Worm (Caenorhabditis elegans) whole organism, L4 larva: Measurements from ENCODE around the gene F48E8.4.

ENCODE experiments used
- F49E8.2 ChIP-seq: sonication (generic microtip); optimal IDR thresholded peaks from 2 replicates; lab custom pipeline; 2016; ENCODE audit warnings: missing compliant biosample characterization, mild to moderate bottlenecking, missing genetic modification characterization, borderline replicate concordance
- T26A8.4 ChIP-seq: fragments of 200-800 bp; sonication (Bioruptor generic); IDR thresholded peaks from 2 replicates; pipeline ENCODE4 v1.3.6; 2022; ENCODE audit warnings: missing genetic modification characterization, missing compliant biosample characterization
- Y105C5A.15 ChIP-seq: fragments of 200-800 bp; sonication (Bioruptor generic); IDR thresholded peaks from 2 replicates; pipeline ENCODE4 v1.3.6; 2022; ENCODE audit warnings: missing genetic modification characterization, missing compliant biosample characterization
- Y5F2A.4 ChIP-seq: fragments of 200-800 bp; sonication (Bioruptor generic); optimal IDR thresholded peaks from 2 replicates; lab custom pipeline; 2018; ENCODE audit warnings: mild to moderate bottlenecking, missing genetic modification characterization, missing compliant biosample characterization
- Y75B8A.6 ChIP-seq: fragments of 200-800 bp; sonication (Bioruptor generic); IDR thresholded peaks from 2 replicates; pipeline ENCODE4 v1.3.6; 2022; ENCODE audit warnings: missing genetic modification reagents, missing genetic modification characterization, missing compliant biosample characterization
- aha-1 ChIP-seq: fragments of 150-350 bp; peaks from one replicate; lab custom pipeline; 2014; ENCODE audit warnings: missing biosample characterization, missing genetic modification characterization
- ceh-28 ChIP-seq: fragments of 150-350 bp; optimal IDR thresholded peaks from 2 replicates; lab custom pipeline; 2014; ENCODE audit warnings: missing biosample characterization, missing genetic modification reagents, missing genetic modification characterization
- ceh-32 ChIP-seq: sonication (generic microtip); optimal IDR thresholded peaks from 2 replicates; lab custom pipeline; 2016; ENCODE audit warnings: mild to moderate bottlenecking, missing genetic modification characterization, missing compliant biosample characterization; ENCODE audit not compliant: poor library complexity
- ceh-62 ChIP-seq: sonication (generic microtip); optimal IDR thresholded peaks from 2 replicates; lab custom pipeline; 2017; ENCODE audit warnings: missing biosample characterization, missing genetic modification characterization
- ceh-82 ChIP-seq: sonication (generic microtip); optimal IDR thresholded peaks from 2 replicates; lab custom pipeline; 2017; ENCODE audit warnings: missing biosample characterization, missing genetic modification characterization
- ces-1 ChIP-seq: fragments of 150-350 bp; sonication (generic microtip); optimal IDR thresholded peaks from 4 replicates; lab custom pipeline; 2014; ENCODE audit warnings: missing biosample characterization, missing genetic modification reagents, missing genetic modification characterization
- cey-2 ChIP-seq: sonication (generic microtip); optimal IDR thresholded peaks from 3 replicates; lab custom pipeline; 2017; ENCODE audit warnings: missing genetic modification characterization, mild to moderate bottlenecking, missing compliant biosample characterization, antibody characterized with exemption, borderline replicate concordance; ENCODE audit not compliant: insufficient read depth
- daf-19 ChIP-seq: fragments of 200-800 bp; sonication (Bioruptor generic); conservative IDR thresholded peaks from 2 replicates; pipeline ENCODE4 v1.3.6; 2022; ENCODE audit warnings: missing genetic modification characterization, missing compliant biosample characterization
- daf-8 ChIP-seq: fragments of 200-800 bp; sonication (Bioruptor generic); IDR thresholded peaks from 2 replicates; pipeline ENCODE4 v1.3.6; 2022; ENCODE audit warnings: missing genetic modification characterization, missing compliant biosample characterization
- dmd-8 ChIP-seq: fragments of 200-800 bp; sonication (Bioruptor generic); IDR thresholded peaks from 2 replicates; pipeline ENCODE4 v1.3.6; 2022; ENCODE audit warnings: missing genetic modification characterization, missing compliant biosample characterization
- duxl-1 ChIP-seq: sonication (generic microtip); optimal IDR thresholded peaks from 2 replicates; lab custom pipeline; 2016; ENCODE audit warnings: mild to moderate bottlenecking, missing genetic modification characterization, moderate library complexity, missing compliant biosample characterization; ENCODE audit not compliant: poor library complexity
- dve-1 ChIP-seq: sonication (generic microtip); optimal IDR thresholded peaks from 2 replicates; lab custom pipeline; 2017; ENCODE audit warnings: antibody characterized with exemption, mild to moderate bottlenecking, missing genetic modification characterization, missing compliant biosample characterization; ENCODE audit not compliant: insufficient read depth
- egl-43 ChIP-seq: fragments of 200-800 bp; sonication (Bioruptor generic); IDR thresholded peaks from 2 replicates; pipeline ENCODE4 v1.3.6; 2022; ENCODE audit warnings: missing genetic modification reagents, missing genetic modification characterization, missing compliant biosample characterization
- fkh-10 ChIP-seq: fragments of 150-350 bp; optimal IDR thresholded peaks from 2 replicates; lab custom pipeline; 2014; ENCODE audit warnings: missing biosample characterization, missing genetic modification reagents, missing genetic modification characterization
- fos-1 ChIP-seq: fragments of 150-350 bp; optimal IDR thresholded peaks from 2 replicates; lab custom pipeline; 2014; ENCODE audit warnings: missing biosample characterization, missing genetic modification characterization
- jun-1 ChIP-seq: fragments of 150-350 bp; optimal IDR thresholded peaks from 2 replicates; lab custom pipeline; 2014; ENCODE audit warnings: missing biosample characterization, missing genetic modification reagents, missing genetic modification characterization
- lin-13 ChIP-seq: fragments of 150-350 bp; optimal IDR thresholded peaks from 2 replicates; lab custom pipeline; 2014; ENCODE audit warnings: missing biosample characterization, missing genetic modification reagents, missing genetic modification characterization
- lin-29 ChIP-seq: fragments of 200-800 bp; sonication (Bioruptor generic); IDR thresholded peaks from 2 replicates; pipeline ENCODE4 v1.3.6; 2022; ENCODE audit warnings: missing genetic modification reagents, missing genetic modification characterization, missing compliant biosample characterization
- lin-39 ChIP-seq: fragments of 150-350 bp; optimal IDR thresholded peaks from 2 replicates; lab custom pipeline; 2014; ENCODE audit warnings: missing biosample characterization, missing genetic modification reagents, missing genetic modification characterization
- lir-3 ChIP-seq: sonication (generic microtip); optimal IDR thresholded peaks from 2 replicates; lab custom pipeline; 2016; ENCODE audit warnings: mild to moderate bottlenecking, missing genetic modification characterization, missing compliant biosample characterization
- lsy-2 ChIP-seq, 2 experiments: fragments of 150-350 bp in 1 of 2; sonication (generic microtip) in 1 of 2; optimal IDR thresholded peaks; 2 replicates each; lab custom pipeline; 2014 to 2017; ENCODE audit warnings: missing biosample characterization in 2 of 2, missing genetic modification characterization in 2 of 2
- madf-9 ChIP-seq: fragments of 200-800 bp; sonication (Bioruptor generic); conservative IDR thresholded peaks from 2 replicates; pipeline ENCODE4 v1.3.6; 2022; ENCODE audit warnings: missing genetic modification reagents, missing genetic modification characterization, missing compliant biosample characterization
- mdl-1 ChIP-seq, 2 experiments: fragments of 150-350 bp in 1 of 2; sonication (generic microtip) in 1 of 2; optimal IDR thresholded peaks; 2 replicates each; lab custom pipeline; 2014 to 2017; ENCODE audit warnings: missing biosample characterization in 2 of 2, missing genetic modification characterization in 2 of 2
- mdt-29 ChIP-seq: fragments of 200-800 bp; sonication (Bioruptor generic); IDR thresholded peaks from 2 replicates; pipeline ENCODE4 v1.3.6; 2022; ENCODE audit warnings: missing genetic modification reagents, missing genetic modification characterization, missing compliant biosample characterization
- mes-2 ChIP-seq: sonication (generic microtip); optimal IDR thresholded peaks from 2 replicates; lab custom pipeline; 2016; ENCODE audit warnings: missing genotype, mild to moderate bottlenecking, missing genetic modification characterization, missing compliant biosample characterization; ENCODE audit not compliant: poor library complexity, severe bottlenecking
- nhr-10 ChIP-seq: fragments of 150-350 bp; optimal IDR thresholded peaks from 2 replicates; lab custom pipeline; 2014; ENCODE audit warnings: missing biosample characterization, missing genetic modification characterization
- nhr-102 ChIP-seq: sonication (generic microtip); optimal IDR thresholded peaks from 2 replicates; lab custom pipeline; 2016; ENCODE audit warnings: mild to moderate bottlenecking, missing genetic modification characterization, moderate library complexity, missing compliant biosample characterization
- nhr-42 ChIP-seq: fragments of 200-800 bp; sonication (Bioruptor generic); IDR thresholded peaks from 2 replicates; pipeline ENCODE4 v1.3.6; 2022; ENCODE audit warnings: missing genetic modification characterization, missing compliant biosample characterization
- nhr-48 ChIP-seq: sonication (generic microtip); optimal IDR thresholded peaks from 2 replicates; lab custom pipeline; 2016; ENCODE audit warnings: mild to moderate bottlenecking, missing genetic modification characterization, missing compliant biosample characterization
- nhr-76 ChIP-seq: fragments of 150-350 bp; optimal IDR thresholded peaks from 2 replicates; lab custom pipeline; 2014; ENCODE audit warnings: missing biosample characterization, missing genetic modification characterization
- pqm-1 ChIP-seq: sonication (generic microtip); optimal IDR thresholded peaks from 2 replicates; lab custom pipeline; 2017; ENCODE audit warnings: missing biosample characterization, missing genetic modification characterization
- rbr-2 ChIP-seq: sonication (generic microtip); optimal IDR thresholded peaks from 2 replicates; lab custom pipeline; 2016; ENCODE audit warnings: missing genotype, missing genetic modification characterization, missing compliant biosample characterization
- saeg-2 ChIP-seq: fragments of 200-800 bp; sonication (Bioruptor generic); IDR thresholded peaks from 2 replicates; pipeline ENCODE4 v1.3.6; 2022; ENCODE audit warnings: missing genetic modification reagents, missing genetic modification characterization, missing compliant biosample characterization
- skn-1 ChIP-seq: fragments of 150-350 bp; optimal IDR thresholded peaks from 2 replicates; lab custom pipeline; 2014; ENCODE audit warnings: missing biosample characterization, missing genetic modification characterization
- snpc-4 ChIP-seq: fragments of 150-350 bp; optimal IDR thresholded peaks from 2 replicates; lab custom pipeline; 2014; ENCODE audit warnings: missing biosample characterization, missing genetic modification characterization
- spr-1 ChIP-seq: sonication (generic microtip); optimal IDR thresholded peaks from 2 replicates; lab custom pipeline; 2016; ENCODE audit warnings: mild to moderate bottlenecking, missing genetic modification characterization, missing compliant biosample characterization
- unc-39 ChIP-seq: sonication (generic microtip); optimal IDR thresholded peaks from 2 replicates; lab custom pipeline; 2017; ENCODE audit warnings: missing biosample characterization, missing genetic modification characterization
- unc-62 ChIP-seq, 3 experiments: fragments of 150-350 bp in 1 of 3; sonication (generic microtip); optimal IDR thresholded peaks in 2 of 3; peaks in 1 of 3; 1 replicate in 1 of 3; 2 replicates in 2 of 3; lab custom pipeline; 2014 to 2017; ENCODE audit warnings: missing biosample characterization in 3 of 3, missing genetic modification characterization in 3 of 3, missing genetic modification reagents in 3 of 3, missing genotype in 1 of 3
- zag-1 ChIP-seq: fragments of 150-350 bp; optimal IDR thresholded peaks from 2 replicates; lab custom pipeline; 2014; ENCODE audit warnings: missing biosample characterization, missing genetic modification characterization
- zfp-2 ChIP-seq: sonication (generic microtip); optimal IDR thresholded peaks from 2 replicates; lab custom pipeline; 2016; ENCODE audit warnings: mild to moderate bottlenecking, missing genetic modification characterization, missing compliant biosample characterization

F48E8.4 gene

ce11 chrIII:5501358-5502287, 48.2 kb downstream of the F48E8.4 start, which contains the start of gene R02F2.1 (continued):
- TF ChIP-seq jun-1 (tag; lab: Kevin White, UChicago), result no peak
- TF ChIP-seq mdl-1 (tag; optimal IDR thresholded peaks at IDR 0.05; lab: Kevin White, UChicago), result peak in 1 of 2 experiments; percentile 50
- no peak for TF ChIP-seq saeg-2 (GFP tag; lab: Robert Waterston, UW)
- no peak for TF ChIP-seq unc-62 (GFP tag; optimal IDR thresholded peaks at IDR 0.05 in 1 of 2; lab: Kevin White, UChicago)
- TF ChIP-seq unc-62 (tag; optimal IDR thresholded peaks at IDR 0.05; lab: Kevin White, UChicago), result no peak
- TF ChIP-seq zag-1 (tag; lab: Kevin White, UChicago), result no peak
- TF ChIP-seq daf-19, result no peak
- TF ChIP-seq unc-39 (tag; lab: Kevin White, UChicago), result no peak
- peak; percentile 83 for TF ChIP-seq aha-1 (tag; lab: Kevin White, UChicago)
- TF ChIP-seq, all 104 proteins: peak for 14

- peak; percentile 42 for TF ChIP-seq nhr-102 (tag; lab: Kevin White, UChicago)
- TF ChIP-seq mes-2, result peak; percentile 66
- TF ChIP-seq Y5F2A.4 (GFP tag; lab: Kevin White, UChicago), result no peak
- TF ChIP-seq Y105C5A.15 (GFP tag; lab: Robert Waterston, UW), result no peak
- no peak for TF ChIP-seq daf-19
- no peak; the same call in 1 of the 2 replicates for TF ChIP-seq T26A8.4 (GFP tag; lab: Robert Waterston, UW)
- no peak for TF ChIP-seq ces-1
- peak; percentile 49 for TF ChIP-seq nhr-48 (tag; lab: Kevin White, UChicago)
- TF ChIP-seq ceh-28 (tag; lab: Kevin White, UChicago), result no peak
- TF ChIP-seq dmd-8 (GFP tag; lab: Robert Waterston, UW), result no peak
- TF ChIP-seq lin-29 (GFP tag; lab: Robert Waterston, UW), result no peak
- TF ChIP-seq nhr-76, result no peak
- TF ChIP-seq lin-39 (tag; lab: Kevin White, UChicago), result peak; percentile 27
- no peak for TF ChIP-seq madf-9
- TF ChIP-seq cey-2, result peak; percentile 34
- TF ChIP-seq lir-3 (tag; lab: Kevin White, UChicago), result no peak
- TF ChIP-seq nhr-42, result no peak
- TF ChIP-seq F49E8.2 (tag; lab: Kevin White, UChicago), result no peak
- peak; percentile 4 for TF ChIP-seq rbr-2 (tag; lab: Kevin White, UChicago)
- peak; percentile 98 for TF ChIP-seq aha-1 (tag; lab: Kevin White, UChicago)
- TF ChIP-seq lsy-2 (tag; optimal IDR thresholded peaks at IDR 0.05; lab: Kevin White, UChicago), result peak; percentile 57 to 63
- TF ChIP-seq ceh-62, result no peak
- no peak for TF ChIP-seq lin-13 (GFP tag; lab: Kevin White, UChicago)
- no peak for TF ChIP-seq spr-1
- TF ChIP-seq unc-39 (tag; lab: Kevin White, UChicago), result no peak
- peak; percentile 65 for TF ChIP-seq nhr-10 (tag; lab: Kevin White, UChicago)
- no peak for TF ChIP-seq ceh-32 (tag; lab: Kevin White, UChicago)
- peak; percentile 57; the same call in 1 of the 2 replicates for TF ChIP-seq mdt-29 (GFP tag; lab: Robert Waterston, UW)
- TF ChIP-seq pqm-1 (tag; lab: Kevin White, UChicago), result peak; percentile 74
- TF ChIP-seq snpc-4, result no peak
- no peak for TF ChIP-seq Y75B8A.6 (GFP tag; lab: Robert Waterston, UW)
- TF ChIP-seq dve-1 (tag; lab: Kevin White, UChicago), result peak; percentile 92
- no peak for TF ChIP-seq ceh-82 (tag; lab: Kevin White, UChicago)
- no peak for TF ChIP-seq zfp-2 (tag; lab: Kevin White, UChicago)
- TF ChIP-seq skn-1 (tag; lab: Kevin White, UChicago), result no peak
- peak; percentile 32; the same call in 1 of the 2 replicates for TF ChIP-seq egl-43
- TF ChIP-seq duxl-1 (tag; lab: Kevin White, UChicago), result no peak
- peak; percentile 46 for TF ChIP-seq fkh-10 (GFP tag; lab: Kevin White, UChicago)
- no peak for TF ChIP-seq jun-1 (tag; lab: Kevin White, UChicago)
- no peak for TF ChIP-seq daf-8
- TF ChIP-seq fos-1 (tag; lab: Kevin White, UChicago), result no peak
These were observed 49.7 kb downstream of the F48E8.4 start for ce11 chrIII:5502915-5503575.
